Fruit fly (Drosophila melanogaster) whole organism, pupa: ENCODE measurements around the gene Rbsn-5.

Source experiments
- CG10348 ChIP-seq: fragments of 200-800 bp; sonication (Bioruptor generic); IDR thresholded peaks from 2 replicates; pipeline ENCODE4 v1.3.6; 2022; ENCODE audit warnings: missing biosample characterization, missing genetic modification characterization
- CG12605 ChIP-seq: fragments of 200-800 bp; sonication (Bioruptor generic); IDR thresholded peaks from 2 replicates; pipeline ENCODE4 v1.3.6; 2022; ENCODE audit warnings: missing biosample characterization, missing genetic modification characterization
- CG13204 ChIP-seq: fragments of 200-800 bp; sonication (Bioruptor generic); optimal IDR thresholded peaks from 2 replicates; lab custom pipeline; 2018; ENCODE audit warnings: missing biosample characterization, mild to moderate bottlenecking, missing genetic modification characterization, moderate library complexity
- CG14655 ChIP-seq: fragments of 200-800 bp; sonication (Bioruptor generic); optimal IDR thresholded peaks from 3 replicates; lab custom pipeline; 2017; ENCODE audit warnings: mild to moderate bottlenecking, missing biosample characterization, missing genetic modification reagents, missing genetic modification characterization
- CG15710 ChIP-seq: fragments of 200-800 bp; sonication (Bioruptor generic); optimal IDR thresholded peaks from 2 replicates; lab custom pipeline; 2018; ENCODE audit warnings: missing biosample characterization, mild to moderate bottlenecking, missing genetic modification characterization, moderate library complexity
- CG17806 ChIP-seq: fragments of 200-800 bp; sonication (Bioruptor generic); optimal IDR thresholded peaks from 2 replicates; lab custom pipeline; 2018; ENCODE audit warnings: missing biosample characterization, mild to moderate bottlenecking, missing genetic modification characterization, moderate library complexity
- CG32121 ChIP-seq: fragments of 200-800 bp; sonication (Bioruptor generic); IDR thresholded peaks from 2 replicates; pipeline ENCODE4 v1.3.6; 2022; ENCODE audit warnings: missing biosample characterization, missing genetic modification characterization
- CG34367 ChIP-seq: fragments of 200-800 bp; sonication (Bioruptor generic); optimal IDR thresholded peaks from 2 replicates; lab custom pipeline; 2018; ENCODE audit warnings: missing biosample characterization, mild to moderate bottlenecking, missing genetic modification characterization
- CG4496 ChIP-seq: fragments of 200-800 bp; sonication (Bioruptor generic); IDR thresholded peaks from 3 replicates; pipeline ENCODE4 v1.3.6; 2022; ENCODE audit warnings: missing biosample characterization, missing genetic modification characterization
- CG8159 ChIP-seq: fragments of 200-800 bp; sonication (Bioruptor generic); optimal IDR thresholded peaks from 3 replicates; lab custom pipeline; 2018; ENCODE audit warnings: missing biosample characterization, mild to moderate bottlenecking, missing genetic modification characterization, moderate library complexity
- CG8301 ChIP-seq: fragments of 200-800 bp; sonication (Bioruptor generic); optimal IDR thresholded peaks from 2 replicates; lab custom pipeline; 2018; ENCODE audit warnings: missing biosample characterization, mild to moderate bottlenecking, missing genetic modification characterization
- CG9948 ChIP-seq: fragments of 200-800 bp; sonication (Bioruptor generic); optimal IDR thresholded peaks from 2 replicates; lab custom pipeline; 2018; ENCODE audit warnings: missing biosample characterization, mild to moderate bottlenecking, missing genetic modification characterization, moderate library complexity
- D1 ChIP-seq: fragments of 200-800 bp; sonication (Bioruptor generic); optimal IDR thresholded peaks from 2 replicates; lab custom pipeline; 2018; ENCODE audit warnings: missing biosample characterization, mild to moderate bottlenecking, missing genetic modification characterization, moderate library complexity
- EcR ChIP-seq: fragments of 200-800 bp; sonication (Bioruptor generic); optimal IDR thresholded peaks from 3 replicates; lab custom pipeline; 2019; ENCODE audit warnings: missing biosample characterization, missing genetic modification characterization, mild to moderate bottlenecking, moderate library complexity, missing genetic modification reagents
- Ets98B ChIP-seq: fragments of 200-800 bp; sonication (Bioruptor generic); IDR thresholded peaks from 2 replicates; pipeline ENCODE4 v1.3.6; 2022; ENCODE audit warnings: missing biosample characterization, missing genetic modification characterization
- Pif1A ChIP-seq: fragments of 200-800 bp; sonication (Bioruptor generic); optimal IDR thresholded peaks from 3 replicates; lab custom pipeline; 2016; ENCODE audit warnings: missing biosample characterization, missing genetic modification characterization
- Pif1B ChIP-seq: fragments of 200-800 bp; sonication (Bioruptor generic); optimal IDR thresholded peaks from 3 replicates; lab custom pipeline; 2016; ENCODE audit warnings: missing biosample characterization, missing genetic modification characterization
- Snoo ChIP-seq: fragments of 200-800 bp; sonication (Bioruptor generic); optimal IDR thresholded peaks from 3 replicates; lab custom pipeline; 2017; ENCODE audit warnings: missing biosample characterization, mild to moderate bottlenecking, missing genetic modification characterization, inconsistent platforms
- fd96Ca ChIP-seq: fragments of 200-800 bp; sonication (Bioruptor generic); IDR thresholded peaks from 3 replicates; pipeline ENCODE4 v1.3.6; 2022; ENCODE audit warnings: missing biosample characterization, missing genetic modification characterization
- gl ChIP-seq: fragments of 200-800 bp; sonication (Bioruptor generic); optimal IDR thresholded peaks from 2 replicates; lab custom pipeline; 2018; ENCODE audit warnings: missing biosample characterization, mild to moderate bottlenecking, missing genetic modification characterization
- rn ChIP-seq: fragments of 200-800 bp; sonication (Bioruptor generic); IDR thresholded peaks from 2 replicates; pipeline ENCODE4 v1.3.6; 2022; ENCODE audit warnings: missing biosample characterization, missing genetic modification characterization

Gene Rbsn-5

dm6 chr2L:8196757-8197530, 37.3 kb downstream of the Rbsn-5 start, which contains the start of the genes CG8475 and CG8460:
Gene CG8475, minus strand, starts transcription at chr2L:8196918.
Gene CG8460, plus strand, starts transcription at chr2L:8197193.
- no peak for TF ChIP-seq D1 (tag; lab: Kevin White, UChicago)
- no peak for TF ChIP-seq CG14655 (GFP tag; lab: Kevin White, UChicago)
- TF ChIP-seq CG34367 (tag; lab: Kevin White, UChicago), result no peak
- no peak for TF ChIP-seq rn (GFP tag; lab: Robert Waterston, UW)
- TF ChIP-seq CG17806, result no peak
- no peak for TF ChIP-seq gl
- no peak for TF ChIP-seq EcR (GFP tag; lab: Kevin White, UChicago)
- TF ChIP-seq CG12605 (GFP tag; lab: Robert Waterston, UW), result no peak
- TF ChIP-seq CG9948, result no peak
- TF ChIP-seq CG13204, result no peak
- no peak for TF ChIP-seq CG8159 (tag; lab: Kevin White, UChicago)
- TF ChIP-seq Pif1A (GFP tag; lab: Kevin White, UChicago), result no peak
- TF ChIP-seq fd96Ca, result no peak
- no peak for TF ChIP-seq Pif1B
- TF ChIP-seq CG10348 (GFP tag; lab: Robert Waterston, UW), result no peak
- no peak for TF ChIP-seq CG15710
- TF ChIP-seq Snoo, result no peak
- TF ChIP-seq CG32121 (GFP tag; lab: Robert Waterston, UW), result no peak
- TF ChIP-seq, all 21 proteins: peak for 0

- TF ChIP-seq CG14655 (GFP tag; lab: Kevin White, UChicago), result no peak
- no peak for TF ChIP-seq gl
- TF ChIP-seq CG4496 (GFP tag; lab: Robert Waterston, UW), result no peak
- no peak for TF ChIP-seq CG8159 (tag; lab: Kevin White, UChicago)
- no peak for TF ChIP-seq CG10348 (GFP tag; lab: Robert Waterston, UW)
- no peak for TF ChIP-seq CG12605 (GFP tag; lab: Robert Waterston, UW)
- TF ChIP-seq CG15710, result no peak
- no peak for TF ChIP-seq EcR (GFP tag; lab: Kevin White, UChicago)
- TF ChIP-seq Snoo, result no peak
- no peak for TF ChIP-seq Pif1A (GFP tag; lab: Kevin White, UChicago)
Observed at dm6 chr2L:8198757-8199156, 39.1 kb downstream of the Rbsn-5 start, which contains the start of gene PGAP5. Gene PGAP5, plus strand, starts transcription at chr2L:8198882.

- no peak for TF ChIP-seq rn (GFP tag; lab: Robert Waterston, UW)
- TF ChIP-seq CG8301, result no peak
- no peak for TF ChIP-seq Pif1B
- no peak; the same call in 1 of the 2 replicates for TF ChIP-seq Ets98B (GFP tag; lab: Robert Waterston, UW)
- TF ChIP-seq CG17806, result no peak
- TF ChIP-seq CG15710, result no peak
- TF ChIP-seq CG13204, result no peak
- no peak for TF ChIP-seq EcR (GFP tag; lab: Kevin White, UChicago)
- 0 out of 2 replicates have a peak, but pooled peaks have one; percentile 30 for TF ChIP-seq CG12605 (GFP tag; lab: Robert Waterston, UW)
- no peak for TF ChIP-seq D1 (tag; lab: Kevin White, UChicago)
- TF ChIP-seq CG4496 (GFP tag; lab: Robert Waterston, UW), result 0 out of 3 replicates have a peak, but pooled peaks have one; percentile 36
- no peak for TF ChIP-seq fd96Ca
- TF ChIP-seq CG9948, result no peak
- no peak for TF ChIP-seq Pif1A (GFP tag; lab: Kevin White, UChicago)
- TF ChIP-seq CG10348 (GFP tag; lab: Robert Waterston, UW), result no peak
- peak; percentile 21 for TF ChIP-seq gl
- no peak for TF ChIP-seq CG32121 (GFP tag; lab: Robert Waterston, UW)
- TF ChIP-seq Snoo, result no peak
- no peak for TF ChIP-seq CG14655 (GFP tag; lab: Kevin White, UChicago)
Observed at dm6 chr2L:8202569-8202968, 42.9 kb downstream of the Rbsn-5 start.

DNA sequence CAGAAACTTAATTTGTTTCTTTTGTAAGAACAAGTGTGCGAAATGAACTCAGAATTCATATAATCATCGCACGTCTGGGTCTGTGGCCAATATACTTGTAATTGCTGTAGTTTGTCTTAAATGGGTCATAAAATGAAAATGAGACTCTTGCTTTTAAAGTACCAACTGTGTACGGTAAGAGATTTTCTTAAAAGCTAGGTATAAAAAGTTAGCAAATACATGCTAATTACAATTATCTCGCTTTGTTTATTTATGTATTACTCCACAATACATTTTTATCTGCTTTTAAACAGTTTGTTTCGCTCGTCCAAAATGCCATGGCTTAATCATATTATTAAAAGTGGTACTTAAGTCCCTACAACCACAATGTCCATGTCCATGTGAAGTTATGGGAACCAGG, 44.1 kb downstream of the Rbsn-5 start:
- no peak for TF ChIP-seq CG32121 (GFP tag; lab: Robert Waterston, UW)
- TF ChIP-seq rn (GFP tag; lab: Robert Waterston, UW), result no peak
- TF ChIP-seq fd96Ca, result no peak
- TF ChIP-seq CG12605 (GFP tag; lab: Robert Waterston, UW), result no peak
- TF ChIP-seq CG15710, result no peak
- TF ChIP-seq Ets98B (GFP tag; lab: Robert Waterston, UW), result no peak
- no peak for TF ChIP-seq CG4496 (GFP tag; lab: Robert Waterston, UW)
- no peak for TF ChIP-seq CG13204
- TF ChIP-seq D1 (tag; lab: Kevin White, UChicago), result no peak
- TF ChIP-seq CG8159 (tag; lab: Kevin White, UChicago), result no peak
- TF ChIP-seq CG17806, result no peak
- TF ChIP-seq Snoo, result no peak
- no peak for TF ChIP-seq CG9948
- TF ChIP-seq Pif1B, result no peak
- no peak for TF ChIP-seq gl
- TF ChIP-seq CG34367 (tag; lab: Kevin White, UChicago), result no peak
- no peak for TF ChIP-seq CG10348 (GFP tag; lab: Robert Waterston, UW)
- TF ChIP-seq EcR (GFP tag; lab: Kevin White, UChicago), result no peak
- TF ChIP-seq CG14655 (GFP tag; lab: Kevin White, UChicago), result no peak

- TF ChIP-seq CG4496 (GFP tag; lab: Robert Waterston, UW) (no peak), gl (peak; percentile 10)
Observed at dm6 chr2L:8204366-8204765, 44.7 kb downstream of the Rbsn-5 start.

DNA sequence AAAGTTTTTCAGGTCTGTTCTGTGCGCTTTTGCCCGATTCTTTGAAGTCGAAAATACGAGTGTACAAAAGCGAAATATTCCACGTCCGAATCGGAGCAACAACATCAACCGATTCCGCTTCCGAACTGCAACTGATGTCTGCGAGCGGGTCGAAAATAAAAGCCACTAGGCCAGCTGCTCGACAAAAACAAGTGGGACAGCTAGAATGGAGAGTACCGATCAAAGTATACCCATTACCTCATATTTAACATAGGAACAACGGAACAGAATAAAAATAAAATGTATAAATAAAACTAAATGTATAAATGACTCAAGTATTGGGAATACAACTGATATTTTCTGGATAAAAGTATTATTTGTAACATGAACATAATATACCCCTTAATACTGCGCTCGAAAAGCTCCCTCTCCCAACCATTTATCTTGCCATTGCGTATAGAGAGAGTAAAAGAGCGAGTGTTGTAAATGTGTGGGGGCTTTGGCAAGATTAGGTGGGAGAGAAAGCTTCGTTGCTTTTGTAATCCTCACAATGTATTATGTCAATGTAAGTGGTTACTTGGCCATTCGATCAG, 45.5 kb downstream of the Rbsn-5 start, which contains the start of gene SLC5A11:
Gene SLC5A11 (minus strand): TSS at position 137 of the 572 bp plus-strand sequence.
- TF ChIP-seq CG8159 (tag; lab: Kevin White, UChicago) (peak; percentile 96), CG8301 (peak; percentile 94), CG14655 (GFP tag; lab: Kevin White, UChicago) (peak; percentile 94), CG15710 (peak; percentile 94), Pif1B (peak; percentile 100), Pif1A (GFP tag; lab: Kevin White, UChicago) (peak; percentile 78), fd96Ca (peak; percentile 87), Snoo (peak; percentile 99), rn (GFP tag; lab: Robert Waterston, UW) (peak; percentile 89), CG4496 (GFP tag; lab: Robert Waterston, UW) (peak; percentile 97), gl (peak; percentile 81), CG12605 (GFP tag; lab: Robert Waterston, UW) (peak; percentile 96), Ets98B (GFP tag; lab: Robert Waterston, UW) (peak; percentile 97), CG32121 (GFP tag; lab: Robert Waterston, UW) (peak; percentile 98), CG13204 (peak; percentile 70), CG9948 (peak; percentile 90), CG17806 (peak; percentile 94), EcR (GFP tag; lab: Kevin White, UChicago) (peak; percentile 52), CG10348 (GFP tag; lab: Robert Waterston, UW) (peak; percentile 92), D1 (tag; lab: Kevin White, UChicago) (peak; percentile 95), CG34367 (tag; lab: Kevin White, UChicago) (peak; percentile 83)
